Worm (Caenorhabditis elegans) whole organism, L4 larva: Measurements from ENCODE around the gene Y59E9AL.8.
"Not testable (repeated sequence)": the region's sequence is repeated elsewhere in the genome, so short reads cannot be mapped to it uniquely, and the experiment has no call there.

Experiments used
- ceh-82 ChIP-seq: sonication (generic microtip); optimal IDR thresholded peaks from 2 replicates; lab custom pipeline; 2017; ENCODE audit warnings: missing biosample characterization, missing genetic modification characterization
- dmd-8 ChIP-seq: fragments of 200-800 bp; sonication (Bioruptor generic); IDR thresholded peaks from 2 replicates; pipeline ENCODE4 v1.3.6; 2022; ENCODE audit warnings: missing genetic modification characterization, missing compliant biosample characterization

DNA sequence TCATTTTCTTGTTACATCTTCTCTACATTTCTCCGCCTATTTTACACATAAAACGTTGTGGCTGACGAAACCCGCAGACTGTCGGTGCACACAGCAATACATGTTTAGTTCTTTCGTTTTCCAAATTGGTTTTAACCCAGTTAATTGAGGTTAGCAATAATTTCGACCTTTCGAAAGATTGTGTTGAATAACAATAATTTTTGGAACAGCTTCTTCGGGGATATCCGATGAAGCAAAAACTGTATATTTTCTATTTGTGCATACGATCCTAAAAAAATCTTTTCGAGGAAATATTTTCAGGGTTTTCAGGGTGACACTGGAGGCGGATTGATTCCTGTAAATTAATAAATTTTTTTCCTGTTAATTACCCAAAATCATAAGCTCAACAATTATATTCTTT lies 37.6 kb upstream of the Y59E9AL.8 start:
- TF ChIP-seq dmd-8, ceh-82: not testable (repeated sequence)
